Worm (Caenorhabditis elegans) whole organism, L2 larva: Measurements from ENCODE around the gene irld-34.

Experiments
- F13H6.1 ChIP-seq: sonication (generic microtip); optimal IDR thresholded peaks from 2 replicates; lab custom pipeline; 2016; ENCODE audit warnings: missing genetic modification characterization, missing compliant biosample characterization
- ZK546.5 ChIP-seq: sonication (generic microtip); optimal IDR thresholded peaks from 2 replicates; lab custom pipeline; 2017; ENCODE audit warnings: missing biosample characterization, missing genetic modification characterization
- alr-1 ChIP-seq: fragments of 150-350 bp; optimal IDR thresholded peaks from 2 replicates; lab custom pipeline; 2014; ENCODE audit warnings: missing biosample characterization, missing genetic modification characterization
- aly-2 ChIP-seq: fragments of 150-350 bp; optimal IDR thresholded peaks from 2 replicates; lab custom pipeline; 2014; ENCODE audit warnings: missing biosample characterization, missing genetic modification characterization
- blmp-1 ChIP-seq: sonication (generic microtip); optimal IDR thresholded peaks from 2 replicates; lab custom pipeline; 2017; ENCODE audit warnings: missing genetic modification characterization, mild to moderate bottlenecking, missing compliant biosample characterization, antibody characterized with exemption, moderate library complexity; ENCODE audit not compliant: insufficient read depth
- crh-2 ChIP-seq: sonication (generic microtip); optimal IDR thresholded peaks from 2 replicates; lab custom pipeline; 2017; ENCODE audit warnings: missing biosample characterization, missing genetic modification characterization
- dmd-4 ChIP-seq: sonication (generic microtip); optimal IDR thresholded peaks from 2 replicates; lab custom pipeline; 2017; ENCODE audit warnings: missing biosample characterization, missing genetic modification characterization
- egl-27 ChIP-seq: sonication (generic microtip); optimal IDR thresholded peaks from 3 replicates; lab custom pipeline; 2017; ENCODE audit warnings: missing biosample characterization, missing genetic modification reagents, missing genetic modification characterization
- elt-1 ChIP-seq: fragments of 150-350 bp; optimal IDR thresholded peaks from 2 replicates; lab custom pipeline; 2014; ENCODE audit warnings: missing biosample characterization, missing genetic modification characterization
- elt-3 ChIP-seq: sonication (generic microtip); optimal IDR thresholded peaks from 2 replicates; lab custom pipeline; 2017; ENCODE audit warnings: missing biosample characterization, missing genetic modification characterization
- fos-1 ChIP-seq: fragments of 150-350 bp; optimal IDR thresholded peaks from 2 replicates; lab custom pipeline; 2014; ENCODE audit warnings: missing biosample characterization, missing genetic modification characterization
- gmeb-1 ChIP-seq: fragments of 150-350 bp; optimal IDR thresholded peaks from 2 replicates; lab custom pipeline; 2014; ENCODE audit warnings: missing biosample characterization, missing genetic modification characterization
- lsy-2 ChIP-seq, 2 experiments: fragments of 150-350 bp in 1 of 2; sonication (generic microtip) in 1 of 2; optimal IDR thresholded peaks; 2 replicates each; lab custom pipeline; 2014 to 2017; ENCODE audit warnings: missing biosample characterization in 2 of 2, missing genetic modification characterization in 2 of 2
- nhr-10 ChIP-seq: sonication (generic microtip); optimal IDR thresholded peaks from 2 replicates; lab custom pipeline; 2017; ENCODE audit warnings: missing biosample characterization, missing genetic modification characterization
- nhr-11 ChIP-seq: fragments of 150-350 bp; optimal IDR thresholded peaks from 2 replicates; lab custom pipeline; 2014; ENCODE audit warnings: missing biosample characterization, missing genetic modification characterization
- nhr-12 ChIP-seq: fragments of 150-350 bp; optimal IDR thresholded peaks from 2 replicates; lab custom pipeline; 2014; ENCODE audit warnings: missing biosample characterization, missing genetic modification characterization
- nhr-129 ChIP-seq: fragments of 150-350 bp; optimal IDR thresholded peaks from 2 replicates; lab custom pipeline; 2014; ENCODE audit warnings: missing biosample characterization, missing genetic modification characterization
- nhr-21 ChIP-seq: fragments of 150-350 bp; optimal IDR thresholded peaks from 2 replicates; lab custom pipeline; 2014; ENCODE audit warnings: missing biosample characterization, missing genetic modification characterization
- nhr-23 ChIP-seq: fragments of 150-350 bp; optimal IDR thresholded peaks from 2 replicates; lab custom pipeline; 2014; ENCODE audit warnings: missing biosample characterization, missing genetic modification reagents, missing genetic modification characterization
- nhr-237 ChIP-seq: fragments of 150-350 bp; optimal IDR thresholded peaks from 2 replicates; lab custom pipeline; 2014; ENCODE audit warnings: missing biosample characterization, missing genetic modification characterization
- nhr-25 ChIP-seq: fragments of 150-350 bp; sonication (generic microtip); optimal IDR thresholded peaks from 3 replicates; lab custom pipeline; 2014; ENCODE audit warnings: missing biosample characterization, missing genetic modification characterization
- nhr-6 ChIP-seq: fragments of 150-350 bp; optimal IDR thresholded peaks from 2 replicates; lab custom pipeline; 2014; ENCODE audit warnings: missing biosample characterization, missing genetic modification characterization
- nhr-77 ChIP-seq: fragments of 150-350 bp; optimal IDR thresholded peaks from 2 replicates; lab custom pipeline; 2014; ENCODE audit warnings: missing biosample characterization, missing genetic modification characterization
- peb-1 ChIP-seq: fragments of 150-350 bp; optimal IDR thresholded peaks from 2 replicates; lab custom pipeline; 2014; ENCODE audit warnings: missing biosample characterization, missing genetic modification characterization
- sem-4 ChIP-seq: fragments of 150-350 bp; optimal IDR thresholded peaks from 2 replicates; lab custom pipeline; 2014; ENCODE audit warnings: missing biosample characterization, missing genetic modification reagents, missing genetic modification characterization
- skn-1 ChIP-seq: sonication (generic microtip); optimal IDR thresholded peaks from 2 replicates; lab custom pipeline; 2017; ENCODE audit warnings: missing biosample characterization, missing genetic modification characterization
- sma-9 ChIP-seq, 2 experiments: fragments of 150-350 bp in 1 of 2; sonication (generic microtip) in 1 of 2; optimal IDR thresholded peaks; 2 replicates each; lab custom pipeline; 2014 to 2016; ENCODE audit warnings: missing genetic modification characterization in 2 of 2, mild to moderate bottlenecking in 1 of 2, missing biosample characterization in 1 of 2, missing compliant biosample characterization in 1 of 2, missing genetic modification reagents in 1 of 2, moderate library complexity in 1 of 2
- unc-39 ChIP-seq: fragments of 150-350 bp; optimal IDR thresholded peaks from 2 replicates; lab custom pipeline; 2014; ENCODE audit warnings: missing biosample characterization, missing genetic modification characterization
- unc-55 ChIP-seq: fragments of 150-350 bp; sonication (generic microtip); optimal IDR thresholded peaks from 3 replicates; lab custom pipeline; 2014; ENCODE audit warnings: missing biosample characterization, missing genetic modification reagents, missing genetic modification characterization
- zag-1 ChIP-seq: fragments of 150-350 bp; optimal IDR thresholded peaks from 2 replicates; lab custom pipeline; 2014; ENCODE audit warnings: missing biosample characterization, missing genetic modification characterization
- ztf-1 ChIP-seq: fragments of 200-800 bp; sonication (Bioruptor generic); conservative IDR thresholded peaks from 2 replicates; pipeline ENCODE4 v1.3.6; 2022; ENCODE audit warnings: missing genetic modification characterization, missing compliant biosample characterization
- ztf-11 ChIP-seq: sonication (generic microtip); optimal IDR thresholded peaks from 2 replicates; lab custom pipeline; 2017; ENCODE audit warnings: missing biosample characterization, missing genetic modification characterization

Gene irld-34

DNA sequence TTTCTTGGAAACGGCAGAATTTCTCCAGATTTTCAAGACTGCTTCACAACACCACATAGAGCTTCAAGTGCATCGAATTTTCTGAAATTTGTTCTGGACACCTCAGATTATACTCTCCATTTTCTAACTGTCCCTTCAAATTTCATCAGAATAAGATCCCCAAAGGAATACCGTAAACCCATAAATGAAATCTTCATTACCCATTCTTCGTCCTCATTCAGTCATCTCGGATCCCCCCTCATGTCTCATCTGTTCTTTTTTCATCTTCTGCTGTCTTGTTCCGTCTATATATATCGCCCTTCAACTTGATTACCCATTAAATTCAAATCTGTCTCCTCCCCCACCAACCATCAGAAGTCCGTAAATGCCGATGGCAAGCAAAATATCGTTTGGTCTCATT is 40.8 kb upstream of the irld-34 start:
- TF ChIP-seq ztf-1 (GFP tag; lab: Robert Waterston, UW) (no peak), crh-2 (tag; lab: Kevin White, UChicago) (no peak), unc-55 (no peak), blmp-1 (tag; lab: Kevin White, UChicago) (no peak), peb-1 (tag; lab: Kevin White, UChicago) (no peak), nhr-21 (no peak), elt-3 (tag; lab: Kevin White, UChicago) (no peak), unc-39 (tag; lab: Kevin White, UChicago) (no peak), nhr-23 (tag; lab: Kevin White, UChicago) (no peak), gmeb-1 (tag; lab: Kevin White, UChicago) (no peak), fos-1 (tag; lab: Kevin White, UChicago) (no peak), lsy-2 (tag; optimal IDR thresholded peaks at IDR 0.05; lab: Kevin White, UChicago) (no peak), nhr-10 (no peak), F13H6.1 (tag; lab: Kevin White, UChicago) (no peak), dmd-4 (tag; lab: Kevin White, UChicago) (no peak), nhr-129 (tag; lab: Kevin White, UChicago) (no peak), sem-4 (tag; lab: Kevin White, UChicago) (no peak), nhr-237 (tag; lab: Kevin White, UChicago) (no peak)
- TF ChIP-seq, all 48 proteins: peak for 0

DNA sequence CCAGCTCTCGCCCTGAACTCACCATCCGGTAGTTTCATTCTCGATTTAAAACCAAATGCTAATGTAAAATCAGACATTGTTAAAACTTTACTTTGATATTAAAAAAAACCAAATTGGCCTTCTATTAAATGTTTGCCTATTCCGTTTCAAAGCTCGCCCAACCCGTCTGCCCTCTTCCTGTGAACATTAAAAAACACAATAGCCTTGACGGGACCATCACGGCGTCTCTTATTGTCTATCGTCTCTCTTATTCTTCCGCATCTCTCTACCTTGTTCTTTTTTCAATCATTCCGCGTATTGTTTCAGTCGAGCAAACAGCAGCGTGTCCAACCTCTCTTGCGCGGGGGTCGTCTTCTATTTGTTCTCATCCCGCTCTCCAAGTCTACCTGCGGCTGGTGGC is 40.2 kb upstream of the irld-34 start, which contains the start of gene ZK512.1:
Gene ZK512.1 (plus strand): TSS at position 301 of the 400 bp plus-strand sequence.
- no peak for TF ChIP-seq nhr-6 (tag; lab: Kevin White, UChicago)
- TF ChIP-seq nhr-12 (tag; lab: Kevin White, UChicago) = no peak

- no peak for TF ChIP-seq skn-1
- no peak for TF ChIP-seq F13H6.1 (tag; lab: Kevin White, UChicago)
- TF ChIP-seq ztf-1 (GFP tag; lab: Robert Waterston, UW) = no peak
- TF ChIP-seq nhr-237 (tag; lab: Kevin White, UChicago) = no peak
- TF ChIP-seq nhr-25 (tag; lab: Kevin White, UChicago) = no peak
- TF ChIP-seq egl-27 (tag; lab: Kevin White, UChicago) = no peak
Measured at ce11 chrIII:9115745-9116144, 39.1 kb upstream of the irld-34 start.

DNA sequence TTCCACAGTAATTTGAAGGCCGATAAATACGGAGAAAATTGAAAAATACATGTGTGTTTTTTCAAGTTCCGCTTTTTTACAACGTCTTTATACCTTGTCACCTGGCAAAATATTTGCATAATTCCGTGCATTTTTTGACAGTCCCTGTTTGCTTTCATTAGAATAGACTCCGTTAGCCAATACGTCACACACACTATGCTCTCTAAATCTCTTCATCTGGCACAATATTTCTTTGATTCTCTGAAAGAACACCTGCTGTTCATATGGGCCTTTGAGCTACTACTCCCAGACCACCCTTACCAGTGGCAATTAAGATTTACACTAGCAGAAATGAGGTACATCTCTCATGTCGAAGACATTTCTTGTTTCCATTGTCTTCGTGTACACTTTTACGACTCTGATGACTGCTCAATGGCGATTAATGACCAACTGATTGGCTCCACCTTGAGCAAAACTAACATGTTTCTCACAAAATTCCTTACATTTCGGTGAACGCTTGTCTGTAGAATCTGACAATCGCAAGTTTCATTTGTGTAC is 36.5 kb upstream of the irld-34 start, which contains the start of gene grl-11:
Gene grl-11 (minus strand): TSS at position 51 of the 537 bp plus-strand sequence.
- TF ChIP-seq nhr-11 (no peak), elt-1 (no peak), ztf-11 (tag; lab: Kevin White, UChicago) (no peak), fos-1 (tag; lab: Kevin White, UChicago) (no peak), nhr-25 (tag; lab: Kevin White, UChicago) (no peak), nhr-6 (tag; lab: Kevin White, UChicago) (no peak), nhr-237 (tag; lab: Kevin White, UChicago) (no peak), zag-1 (tag; lab: Kevin White, UChicago) (no peak), lsy-2 (tag; optimal IDR thresholded peaks at IDR 0.05; lab: Kevin White, UChicago) (no peak), egl-27 (tag; lab: Kevin White, UChicago) (no peak), sma-9 (GFP tag; optimal IDR thresholded peaks at IDR 0.05; lab: Kevin White, UChicago) (no peak), sma-9 (tag; optimal IDR thresholded peaks at IDR 0.05; lab: Kevin White, UChicago) (no peak), alr-1 (tag; lab: Kevin White, UChicago) (no peak), unc-55 (no peak), ZK546.5 (no peak), nhr-77 (tag; lab: Kevin White, UChicago) (no peak), elt-3 (tag; lab: Kevin White, UChicago) (no peak), aly-2 (tag; lab: Kevin White, UChicago) (no peak), dmd-4 (tag; lab: Kevin White, UChicago) (no peak), F13H6.1 (tag; lab: Kevin White, UChicago) (no peak), ztf-1 (GFP tag; lab: Robert Waterston, UW) (no peak)
